Fruit fly (Drosophila melanogaster) whole organism, embryonic: Measurements from ENCODE around the gene CG42699.

Experiments
- Asciz ChIP-seq: fragments of 200-800 bp; sonication (Bioruptor generic); optimal IDR thresholded peaks from 2 replicates; lab custom pipeline; 2017; ENCODE audit warnings: missing biosample characterization, mild to moderate bottlenecking, missing genetic modification characterization, missing genetic modification reagents
- Bdp1 ChIP-seq: fragments of 200-800 bp; sonication (Bioruptor generic); optimal IDR thresholded peaks from 3 replicates; lab custom pipeline; 2016; ENCODE audit warnings: missing biosample characterization, missing genetic modification characterization
- C15 ChIP-seq: fragments of 200-800 bp; sonication (Bioruptor generic); IDR thresholded peaks from 3 replicates; pipeline ENCODE4 v1.3.6; 2022; ENCODE audit warnings: missing biosample characterization, missing genetic modification characterization
- CG10654 ChIP-seq: fragments of 200-800 bp; sonication (Bioruptor generic); optimal IDR thresholded peaks from 2 replicates; lab custom pipeline; 2016; ENCODE audit warnings: missing biosample characterization, missing genetic modification characterization
- CG11093 ChIP-seq: fragments of 200-800 bp; sonication (Bioruptor generic); IDR thresholded peaks from 3 replicates; pipeline ENCODE4 v1.3.6; 2022; ENCODE audit warnings: missing biosample characterization, missing genetic modification characterization
- CG11247 ChIP-seq: fragments of 200-800 bp; sonication (Bioruptor generic); IDR thresholded peaks from 2 replicates; pipeline ENCODE4 v1.3.6; 2022; ENCODE audit warnings: missing biosample characterization, missing genetic modification characterization
- CG12659 ChIP-seq: fragments of 200-800 bp; sonication (Bioruptor generic); optimal IDR thresholded peaks from 3 replicates; lab custom pipeline; 2017; ENCODE audit warnings: mild to moderate bottlenecking, missing biosample characterization, missing genetic modification reagents, missing genetic modification characterization
- CG13424 ChIP-seq: fragments of 200-800 bp; sonication (Bioruptor generic); optimal IDR thresholded peaks from 2 replicates; lab custom pipeline; 2019; ENCODE audit warnings: missing biosample characterization, mild to moderate bottlenecking, missing genetic modification characterization, moderate library complexity
- CG14014 ChIP-seq: fragments of 200-800 bp; sonication (Bioruptor generic); IDR thresholded peaks from 2 replicates; pipeline ENCODE4 v1.3.6; 2022; ENCODE audit warnings: missing biosample characterization, missing genetic modification characterization
- CG1529 ChIP-seq: fragments of 200-800 bp; sonication (Bioruptor generic); optimal IDR thresholded peaks from 3 replicates; lab custom pipeline; 2018; ENCODE audit warnings: missing biosample characterization, missing genetic modification characterization
- CG16815 ChIP-seq: fragments of 200-800 bp; sonication (Bioruptor generic); optimal IDR thresholded peaks from 3 replicates; lab custom pipeline; 2017; ENCODE audit warnings: missing biosample characterization, mild to moderate bottlenecking, missing genetic modification characterization
- CG17829 ChIP-seq: fragments of 200-800 bp; optimal IDR thresholded peaks from 2 replicates; lab custom pipeline; 2019; ENCODE audit warnings: missing biosample characterization, mild to moderate bottlenecking, missing genetic modification characterization, moderate library complexity
- CG32767 ChIP-seq: fragments of 200-800 bp; sonication (Bioruptor generic); IDR thresholded peaks from 2 replicates; pipeline ENCODE4 v1.3.6; 2022; ENCODE audit warnings: missing biosample characterization, missing genetic modification characterization
- CG34422 ChIP-seq: fragments of 200-800 bp; sonication (Bioruptor generic); IDR thresholded peaks from 3 replicates; pipeline ENCODE4 v1.3.6; 2022; ENCODE audit warnings: missing biosample characterization, missing genetic modification characterization
- CG4360 ChIP-seq: fragments of 200-800 bp; sonication (Bioruptor generic); IDR thresholded peaks from 2 replicates; pipeline ENCODE4 v1.3.6; 2022; ENCODE audit warnings: missing biosample characterization, missing genetic modification characterization
- CG5245 ChIP-seq: fragments of 200-800 bp; sonication (Bioruptor generic); optimal IDR thresholded peaks from 3 replicates; lab custom pipeline; 2016; ENCODE audit warnings: missing biosample characterization, missing genetic modification characterization
- CG8388 ChIP-seq: fragments of 200-800 bp; sonication (Bioruptor generic); optimal IDR thresholded peaks from 2 replicates; lab custom pipeline; 2019; ENCODE audit warnings: missing biosample characterization, mild to moderate bottlenecking, missing genetic modification characterization, moderate library complexity
- CG8924 ChIP-seq: fragments of 200-800 bp; optimal IDR thresholded peaks from 3 replicates; lab custom pipeline; 2019; ENCODE audit warnings: missing biosample characterization, mild to moderate bottlenecking, missing genetic modification characterization, moderate library complexity
- CG9727 ChIP-seq: fragments of 200-800 bp; sonication (Bioruptor generic); optimal IDR thresholded peaks from 3 replicates; lab custom pipeline; 2017; ENCODE audit warnings: missing biosample characterization, mild to moderate bottlenecking, missing genetic modification characterization
- CoRest ChIP-seq: fragments of 200-800 bp; sonication (Bioruptor generic); optimal IDR thresholded peaks from 3 replicates; lab custom pipeline; 2018; ENCODE audit warnings: missing biosample characterization, mild to moderate bottlenecking, missing genetic modification characterization, moderate library complexity
- Fer3 ChIP-seq: fragments of 200-800 bp; sonication (Bioruptor generic); optimal IDR thresholded peaks from 2 replicates; lab custom pipeline; 2018; ENCODE audit warnings: missing biosample characterization, mild to moderate bottlenecking, missing genetic modification characterization, moderate library complexity
- Neu2 ChIP-seq: fragments of 200-800 bp; sonication (Bioruptor generic); optimal IDR thresholded peaks from 3 replicates; lab custom pipeline; 2016; ENCODE audit warnings: missing biosample characterization, missing genetic modification characterization, borderline replicate concordance
- Oaz ChIP-seq: fragments of 200-800 bp; sonication (Bioruptor generic); IDR thresholded peaks from 2 replicates; pipeline ENCODE4 v1.3.6; 2022; ENCODE audit warnings: missing biosample characterization, missing genetic modification characterization
- Poxn ChIP-seq: fragments of 200-800 bp; sonication (Bioruptor generic); IDR thresholded peaks from 2 replicates; pipeline ENCODE4 v1.3.6; 2022; ENCODE audit warnings: missing biosample characterization, missing genetic modification characterization
- Ptx1 ChIP-seq: fragments of 200-800 bp; sonication (Bioruptor generic); IDR thresholded peaks from 2 replicates; pipeline ENCODE4 v1.3.6; 2022; ENCODE audit warnings: missing biosample characterization, missing genetic modification characterization
- Sry-δ ChIP-seq: fragments of 200-800 bp; sonication (Bioruptor generic); optimal IDR thresholded peaks from 2 replicates; lab custom pipeline; 2016; ENCODE audit warnings: missing biosample characterization, missing genetic modification characterization
- TFAM ChIP-seq: fragments of 200-800 bp; sonication (Bioruptor generic); optimal IDR thresholded peaks from 2 replicates; lab custom pipeline; 2017; ENCODE audit warnings: missing biosample characterization, missing genetic modification characterization, inconsistent platforms
- Taf1 ChIP-seq: fragments of 200-800 bp; sonication (Bioruptor generic); IDR thresholded peaks from 2 replicates; pipeline ENCODE4 v1.3.6; 2022; ENCODE audit warnings: missing biosample characterization, missing genetic modification characterization
- Xrp1 ChIP-seq: fragments of 200-800 bp; sonication (Bioruptor generic); IDR thresholded peaks from 2 replicates; pipeline ENCODE4 v1.3.6; 2022; ENCODE audit warnings: missing biosample characterization, missing genetic modification characterization
- ac ChIP-seq: fragments of 200-800 bp; sonication (Bioruptor generic); optimal IDR thresholded peaks from 3 replicates; lab custom pipeline; 2017; ENCODE audit warnings: missing biosample characterization, mild to moderate bottlenecking, missing genetic modification characterization
- bowl ChIP-seq: fragments of 200-800 bp; sonication (Bioruptor generic); IDR thresholded peaks from 2 replicates; pipeline ENCODE4 v1.3.6; 2022; ENCODE audit warnings: missing biosample characterization, missing genetic modification characterization
- bsh ChIP-seq, 2 experiments: fragments of 200-800 bp; sonication (Bioruptor generic); optimal IDR thresholded peaks; 2 replicates each; lab custom pipeline; 2017 to 2018; ENCODE audit warnings: mild to moderate bottlenecking in 2 of 2, missing biosample characterization in 2 of 2, missing genetic modification characterization in 2 of 2, moderate library complexity in 1 of 2
- chinmo ChIP-seq: fragments of 200-800 bp; sonication (Bioruptor generic); IDR thresholded peaks from 4 replicates; pipeline ENCODE4 v1.3.6; 2022; ENCODE audit warnings: missing biosample characterization, missing genetic modification characterization; ENCODE audit not compliant: partially characterized antibody
- chn ChIP-seq: fragments of 200-800 bp; sonication (Bioruptor generic); optimal IDR thresholded peaks from 2 replicates; lab custom pipeline; 2016; ENCODE audit warnings: missing biosample characterization, missing genetic modification characterization
- da ChIP-seq: fragments of 200-800 bp; sonication (Bioruptor generic); optimal IDR thresholded peaks from 2 replicates; lab custom pipeline; 2016; ENCODE audit warnings: missing biosample characterization, missing genetic modification characterization
- dimm ChIP-seq: fragments of 200-800 bp; sonication (Bioruptor generic); IDR thresholded peaks from 2 replicates; pipeline ENCODE4 v1.3.6; 2022; ENCODE audit warnings: missing biosample characterization, missing genetic modification characterization
- en ChIP-seq: fragments of 200-800 bp; sonication (Bioruptor generic); optimal IDR thresholded peaks from 2 replicates; lab custom pipeline; 2016; ENCODE audit warnings: missing biosample characterization, missing genetic modification characterization
- ftz-f1 ChIP-seq: fragments of 200-800 bp; sonication (Bioruptor generic); optimal IDR thresholded peaks from 2 replicates; lab custom pipeline; 2016; ENCODE audit warnings: missing biosample characterization, missing genetic modification characterization
- knrl ChIP-seq: fragments of 200-800 bp; sonication (Bioruptor generic); IDR thresholded peaks from 3 replicates; pipeline ENCODE4 v1.3.6; 2022; ENCODE audit warnings: missing biosample characterization, missing genetic modification characterization; ENCODE audit not compliant: partially characterized antibody
- lbe ChIP-seq: fragments of 200-800 bp; sonication (Bioruptor generic); optimal IDR thresholded peaks from 2 replicates; lab custom pipeline; 2016; ENCODE audit warnings: missing biosample characterization, mild to moderate bottlenecking, missing genetic modification characterization
- lmd ChIP-seq: fragments of 200-800 bp; sonication (Bioruptor generic); IDR thresholded peaks from 2 replicates; pipeline ENCODE4 v1.3.6; 2022; ENCODE audit warnings: missing biosample characterization, missing genetic modification characterization
- luna ChIP-seq: fragments of 200-800 bp; sonication (Bioruptor generic); optimal IDR thresholded peaks from 2 replicates; lab custom pipeline; 2016; ENCODE audit warnings: missing biosample characterization, missing genetic modification characterization
- nmo ChIP-seq: fragments of 200-800 bp; sonication (Bioruptor generic); optimal IDR thresholded peaks from 2 replicates; lab custom pipeline; 2018; ENCODE audit warnings: missing biosample characterization, mild to moderate bottlenecking, missing genetic modification characterization, moderate library complexity
- pho ChIP-seq: fragments of 200-800 bp; sonication (Bioruptor generic); optimal IDR thresholded peaks from 2 replicates; lab custom pipeline; 2016; ENCODE audit warnings: missing biosample characterization, missing genetic modification characterization
- pnt ChIP-seq: fragments of 200-800 bp; sonication (Bioruptor generic); optimal IDR thresholded peaks from 3 replicates; lab custom pipeline; 2016; ENCODE audit warnings: missing biosample characterization, missing genetic modification characterization
- sc ChIP-seq, 3 experiments: fragments of >200 bp in 2 of 3; fragments of 200-800 bp in 1 of 3; sonication (Bioruptor generic) in 1 of 3; optimal IDR thresholded peaks; 2 replicates in 2 of 3; 3 replicates in 1 of 3; lab custom pipeline; 2017; ENCODE audit warnings: mild to moderate bottlenecking in 1 of 3, missing biosample characterization in 1 of 3, missing genetic modification characterization in 1 of 3, missing genetic modification reagents in 1 of 3
- trem ChIP-seq: fragments of 200-800 bp; optimal IDR thresholded peaks from 3 replicates; lab custom pipeline; 2019; ENCODE audit warnings: missing biosample characterization, mild to moderate bottlenecking, missing genetic modification characterization, moderate library complexity
- trh ChIP-seq: fragments of 200-800 bp; sonication (Bioruptor generic); optimal IDR thresholded peaks from 2 replicates; lab custom pipeline; 2016; ENCODE audit warnings: missing biosample characterization, missing genetic modification characterization
- z ChIP-seq: fragments of 200-800 bp; sonication (Bioruptor generic); IDR thresholded peaks from 3 replicates; pipeline ENCODE4 v1.3.6; 2022; ENCODE audit warnings: missing biosample characterization, missing genetic modification characterization

The CG42699 gene

dm6 chrX:5783260-5784040, 19.1 kb downstream of the CG42699 start (continued):
- TF ChIP-seq ac (GFP tag; lab: Kevin White, UChicago) = no peak
- TF ChIP-seq Taf1 (GFP tag; lab: Robert Waterston, UW) = no peak
- peak; percentile 9 for TF ChIP-seq trem (tag; lab: Kevin White, UChicago)
- no peak for TF ChIP-seq sc (optimal IDR thresholded peaks at IDR 0.05; lab: Kevin White, UChicago)
- no peak for TF ChIP-seq sc (GFP tag; optimal IDR thresholded peaks at IDR 0.05; lab: Kevin White, UChicago)
- TF ChIP-seq CG12659 (GFP tag; lab: Kevin White, UChicago) = peak; percentile 14
- TF ChIP-seq dimm (GFP tag; lab: Robert Waterston, UW) = no peak
- no peak for TF ChIP-seq C15 (GFP tag; lab: Robert Waterston, UW)
- peak; percentile 53 for TF ChIP-seq CG11247 (GFP tag; lab: Robert Waterston, UW)
- TF ChIP-seq ftz-f1 = no peak
- no peak for TF ChIP-seq bowl (GFP tag; lab: Robert Waterston, UW)
- 0 out of 2 replicates have a peak, but pooled peaks have one; percentile 24 for TF ChIP-seq CG4360 (GFP tag; lab: Robert Waterston, UW)
- peak; percentile 41; the same call in 1 of the 2 replicates for TF ChIP-seq CG32767 (GFP tag; lab: Robert Waterston, UW)
- TF ChIP-seq da = no peak
- TF ChIP-seq CG16815 (GFP tag; lab: Kevin White, UChicago) = no peak
- TF ChIP-seq bsh (GFP tag; optimal IDR thresholded peaks at IDR 0.05; lab: Kevin White, UChicago) = peak in 1 of 2 experiments; percentile 58
- no peak for TF ChIP-seq CG34422 (GFP tag; lab: Robert Waterston, UW)
- no peak for TF ChIP-seq pho
- TF ChIP-seq CoRest (tag; lab: Kevin White, UChicago) = peak; percentile 37
- TF ChIP-seq Neu2 (GFP tag; lab: Kevin White, UChicago) = no peak
- TF ChIP-seq CG13424 (tag; lab: Kevin White, UChicago) = peak; percentile 47
- peak; percentile 59 for TF ChIP-seq lbe
- TF ChIP-seq CG11093 (GFP tag; lab: Robert Waterston, UW) = peak; percentile 36; the same call in 1 of the 3 replicates
- no peak for TF ChIP-seq knrl (GFP tag; lab: Robert Waterston, UW)
- TF ChIP-seq trh (GFP tag; lab: Kevin White, UChicago) = no peak
- TF ChIP-seq CG17829 (tag; lab: Kevin White, UChicago) = peak; percentile 49
- peak; percentile 55; the same call in 1 of the 2 replicates for TF ChIP-seq Xrp1 (GFP tag; lab: Robert Waterston, UW)
- peak; percentile 37; the same call in 1 of the 2 replicates for TF ChIP-seq lmd
- no peak for TF ChIP-seq Bdp1 (GFP tag; lab: Kevin White, UChicago)
- no peak for TF ChIP-seq luna (GFP tag; lab: Kevin White, UChicago)
- no peak for TF ChIP-seq chinmo (GFP tag; lab: Robert Waterston, UW)
- peak; percentile 9 for TF ChIP-seq CG9727 (GFP tag; lab: Kevin White, UChicago)
- peak; percentile 57 for TF ChIP-seq nmo (GFP tag; lab: Kevin White, UChicago)
- TF ChIP-seq CG8924 = peak; percentile 25
- TF ChIP-seq Ptx1 (GFP tag; lab: Robert Waterston, UW) = peak; percentile 49
- TF ChIP-seq chn (GFP tag; lab: Kevin White, UChicago) = no peak
- TF ChIP-seq z (GFP tag; lab: Robert Waterston, UW) = no peak
- no peak for TF ChIP-seq Sry-δ (GFP tag; lab: Kevin White, UChicago)
- TF ChIP-seq Asciz = peak; percentile 54
- no peak for TF ChIP-seq Oaz (GFP tag; lab: Robert Waterston, UW)
- no peak for TF ChIP-seq CG5245 (GFP tag; lab: Kevin White, UChicago)
- no peak for TF ChIP-seq TFAM (GFP tag; lab: Kevin White, UChicago)
- no peak for TF ChIP-seq en (GFP tag; lab: Kevin White, UChicago)
- peak; percentile 41 for TF ChIP-seq CG1529 (GFP tag; lab: Kevin White, UChicago)
- TF ChIP-seq CG14014 (GFP tag; lab: Robert Waterston, UW) = 0 out of 2 replicates have a peak, but pooled peaks have one; percentile 23
- no peak for TF ChIP-seq Fer3 (tag; lab: Kevin White, UChicago)
- TF ChIP-seq CG10654 (GFP tag; lab: Kevin White, UChicago) = no peak
- TF ChIP-seq pnt = peak; percentile 22
- peak; percentile 50 for TF ChIP-seq CG8388 (GFP tag; lab: Kevin White, UChicago)
- no peak for TF ChIP-seq Poxn (GFP tag; lab: Robert Waterston, UW)
